Worm (Caenorhabditis elegans) whole organism, midembryonic: ENCODE measurements around the gene cwp-1.

Experiments used
- T22C8.4 ChIP-seq: fragments of 200-800 bp; sonication (Bioruptor generic); IDR thresholded peaks from 2 replicates; pipeline ENCODE4 v1.3.6; 2022; ENCODE audit warnings: missing genetic modification characterization, missing compliant biosample characterization
- cog-1 ChIP-seq: sonication (generic microtip); optimal IDR thresholded peaks from 2 replicates; lab custom pipeline; 2016; ENCODE audit warnings: missing genetic modification characterization, missing compliant biosample characterization
- flt-1 ChIP-seq: fragments of 200-800 bp; sonication (Bioruptor generic); IDR thresholded peaks from 2 replicates; pipeline ENCODE4 v1.3.6; 2022; ENCODE audit warnings: missing genetic modification characterization, missing compliant biosample characterization
- klf-2 ChIP-seq: fragments of 200-800 bp; sonication (Bioruptor generic); conservative IDR thresholded peaks from 2 replicates; pipeline ENCODE4 v1.3.6; 2022; ENCODE audit warnings: missing genetic modification reagents, missing genetic modification characterization, missing compliant biosample characterization
- ref-1 ChIP-seq: fragments of 200-800 bp; sonication (Bioruptor generic); conservative IDR thresholded peaks from 2 replicates; pipeline ENCODE4 v1.3.6; 2022; ENCODE audit warnings: missing genetic modification reagents, missing genetic modification characterization, missing compliant biosample characterization
- tab-1 ChIP-seq: fragments of 200-800 bp; sonication (Bioruptor generic); IDR thresholded peaks from 2 replicates; pipeline ENCODE4 v1.3.6; 2022; ENCODE audit warnings: missing genetic modification characterization, missing compliant biosample characterization
- ztf-23 ChIP-seq: fragments of 200-800 bp; sonication (Bioruptor generic); IDR thresholded peaks from 2 replicates; pipeline ENCODE4 v1.3.6; 2022; ENCODE audit warnings: missing genetic modification reagents, missing genetic modification characterization, missing compliant biosample characterization
- ztf-29 ChIP-seq: fragments of 200-800 bp; sonication (Bioruptor generic); IDR thresholded peaks from 2 replicates; pipeline ENCODE4 v1.3.6; 2022; ENCODE audit warnings: missing genetic modification reagents, missing genetic modification characterization, missing compliant biosample characterization

DNA sequence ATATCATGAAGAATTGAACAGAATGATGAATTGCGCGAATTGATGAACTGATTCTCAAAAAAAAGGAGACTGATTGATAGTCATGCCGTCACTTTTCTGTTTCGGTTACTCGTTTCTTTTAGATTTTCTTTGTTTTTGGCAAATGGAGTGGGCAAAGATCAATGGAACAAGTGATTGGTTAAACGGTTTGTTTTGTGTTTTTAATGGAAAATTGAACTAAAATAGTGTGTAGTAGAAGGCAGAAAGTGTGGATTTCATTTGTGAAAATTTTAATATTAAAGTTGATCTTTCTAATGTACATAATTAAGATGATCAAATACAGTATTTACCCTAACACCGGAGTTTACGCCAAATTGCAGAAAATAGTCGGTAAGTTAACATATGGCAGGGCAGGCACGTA, 1.2 kb downstream of the cwp-1 start, which contains the start of gene nas-9:
- no peak for TF ChIP-seq flt-1 (GFP tag; lab: Robert Waterston, UW)
- no peak for TF ChIP-seq T22C8.4 (GFP tag; lab: Robert Waterston, UW)
- TF ChIP-seq cog-1 (tag; lab: Kevin White, UChicago): no peak
- no peak for TF ChIP-seq ztf-29
- TF ChIP-seq ref-1 (GFP tag; lab: Robert Waterston, UW): no peak
- no peak for TF ChIP-seq klf-2 (GFP tag; lab: Robert Waterston, UW)
- no peak for TF ChIP-seq tab-1 (GFP tag; lab: Robert Waterston, UW)
- TF ChIP-seq ztf-23 (GFP tag; lab: Robert Waterston, UW): no peak
